Fruit fly (Drosophila melanogaster) whole organism, prepupa: Measurements from ENCODE around the gene CG11999.

ENCODE experiments used
- Blimp-1 ChIP-seq: fragments of 200-800 bp; sonication (Bioruptor generic); optimal IDR thresholded peaks from 3 replicates; lab custom pipeline; 2017; ENCODE audit warnings: missing biosample characterization, missing genetic modification characterization, mild to moderate bottlenecking, moderate library complexity, missing genetic modification reagents
- CG10631 ChIP-seq: fragments of 200-800 bp; sonication (Bioruptor generic); optimal IDR thresholded peaks from 2 replicates; lab custom pipeline; 2016; ENCODE audit warnings: missing biosample characterization, missing genetic modification characterization
- CG11294 ChIP-seq: fragments of 200-800 bp; sonication (Bioruptor generic); IDR thresholded peaks from 2 replicates; pipeline ENCODE4 v1.3.6; 2022; ENCODE audit warnings: missing biosample characterization, missing genetic modification characterization
- CG11762 ChIP-seq: fragments of 200-800 bp; sonication (Bioruptor generic); optimal IDR thresholded peaks from 3 replicates; lab custom pipeline; 2016; ENCODE audit warnings: missing biosample characterization, missing genetic modification characterization; ENCODE audit not compliant: insufficient read depth
- CG15336 ChIP-seq: fragments of 200-800 bp; sonication (Bioruptor generic); IDR thresholded peaks from 2 replicates; pipeline ENCODE4 v1.3.6; 2022; ENCODE audit warnings: missing biosample characterization, missing genetic modification characterization
- CG1621 ChIP-seq: fragments of 200-800 bp; sonication (Bioruptor generic); optimal IDR thresholded peaks from 3 replicates; lab custom pipeline; 2018; ENCODE audit warnings: missing biosample characterization, mild to moderate bottlenecking, missing genetic modification characterization
- CG3032 ChIP-seq: fragments of 200-800 bp; optimal IDR thresholded peaks from 2 replicates; lab custom pipeline; 2019; ENCODE audit warnings: missing biosample characterization, mild to moderate bottlenecking, missing genetic modification characterization, moderate library complexity
- CG31627 ChIP-seq: fragments of 200-800 bp; sonication (Bioruptor generic); optimal IDR thresholded peaks from 3 replicates; lab custom pipeline; 2016; ENCODE audit warnings: missing biosample characterization, missing genetic modification characterization
- CG32006 ChIP-seq: fragments of 200-800 bp; sonication (Bioruptor generic); optimal IDR thresholded peaks from 3 replicates; lab custom pipeline; 2017; ENCODE audit warnings: missing biosample characterization, mild to moderate bottlenecking, missing genetic modification characterization
- CG4318 ChIP-seq: fragments of 200-800 bp; sonication (Bioruptor generic); optimal IDR thresholded peaks from 3 replicates; lab custom pipeline; 2017; ENCODE audit warnings: missing biosample characterization, mild to moderate bottlenecking, missing genetic modification characterization
- CG6163 ChIP-seq: fragments of 200-800 bp; sonication (Bioruptor generic); IDR thresholded peaks from 3 replicates; pipeline ENCODE4 v1.3.6; 2022; ENCODE audit warnings: missing biosample characterization, missing genetic modification characterization
- CG6276 ChIP-seq: fragments of 200-800 bp; sonication (Bioruptor generic); optimal IDR thresholded peaks from 2 replicates; lab custom pipeline; 2017; ENCODE audit warnings: missing biosample characterization, mild to moderate bottlenecking, missing genetic modification characterization
- CG6792 ChIP-seq: fragments of 200-800 bp; sonication (Bioruptor generic); optimal IDR thresholded peaks from 3 replicates; lab custom pipeline; 2016; ENCODE audit warnings: missing biosample characterization, missing genetic modification characterization
- CG6808 ChIP-seq: fragments of 200-800 bp; sonication (Bioruptor generic); optimal IDR thresholded peaks from 3 replicates; lab custom pipeline; 2017; ENCODE audit warnings: missing biosample characterization, missing genetic modification characterization, mild to moderate bottlenecking, moderate library complexity, missing genetic modification reagents
- CG7368 ChIP-seq: fragments of 200-800 bp; sonication (Bioruptor generic); optimal IDR thresholded peaks from 3 replicates; lab custom pipeline; 2016; ENCODE audit warnings: missing biosample characterization, missing genetic modification characterization
- CG8119 ChIP-seq: fragments of 200-800 bp; sonication (Bioruptor generic); IDR thresholded peaks from 3 replicates; pipeline ENCODE4 v1.3.6; 2022; ENCODE audit warnings: missing biosample characterization, missing genetic modification characterization
- CG8319 ChIP-seq: fragments of 200-800 bp; sonication (Bioruptor generic); optimal IDR thresholded peaks from 3 replicates; lab custom pipeline; 2016; ENCODE audit warnings: missing biosample characterization, missing genetic modification characterization
- CG8632 ChIP-seq: fragments of 200-800 bp; sonication (Bioruptor generic); optimal IDR thresholded peaks from 3 replicates; lab custom pipeline; 2016; ENCODE audit warnings: missing biosample characterization, missing genetic modification characterization
- Eip75B ChIP-seq: fragments of 200-800 bp; sonication (Bioruptor generic); optimal IDR thresholded peaks from 3 replicates; lab custom pipeline; 2016; ENCODE audit warnings: missing biosample characterization, missing genetic modification characterization
- Eip78C ChIP-seq: fragments of 200-800 bp; sonication (Bioruptor generic); peaks from one replicate; lab custom pipeline; 2016; ENCODE audit warnings: missing biosample characterization, missing genetic modification characterization
- Eip93F ChIP-seq: fragments of 200-800 bp; sonication (Bioruptor generic); optimal IDR thresholded peaks from 2 replicates; lab custom pipeline; 2016; ENCODE audit warnings: missing biosample characterization, mild to moderate bottlenecking, missing genetic modification characterization
- Ets21C ChIP-seq: fragments of 200-800 bp; sonication (Bioruptor generic); optimal IDR thresholded peaks from 3 replicates; lab custom pipeline; 2016; ENCODE audit warnings: missing biosample characterization, missing genetic modification characterization
- Ets96B ChIP-seq: fragments of 200-800 bp; optimal IDR thresholded peaks from 2 replicates; lab custom pipeline; 2019; ENCODE audit warnings: missing biosample characterization, mild to moderate bottlenecking, missing genetic modification characterization, moderate library complexity
- Gug ChIP-seq: fragments of 200-800 bp; sonication (Bioruptor generic); IDR thresholded peaks from 2 replicates; pipeline ENCODE4 v1.3.6; 2022; ENCODE audit warnings: missing biosample characterization, missing genetic modification characterization
- Hr38 ChIP-seq: sonication (Bioruptor generic); optimal IDR thresholded peaks from 2 replicates; lab custom pipeline; 2016; ENCODE audit warnings: missing biosample characterization, missing genetic modification characterization
- Hr39 ChIP-seq: fragments of 200-800 bp; sonication (Bioruptor generic); optimal IDR thresholded peaks from 2 replicates; lab custom pipeline; 2016; ENCODE audit warnings: missing biosample characterization, missing genetic modification characterization
- Hr4 ChIP-seq: fragments of 200-800 bp; sonication (Bioruptor generic); optimal IDR thresholded peaks from 3 replicates; lab custom pipeline; 2016; ENCODE audit warnings: missing biosample characterization, missing genetic modification characterization
- Met ChIP-seq: fragments of 200-800 bp; sonication (Bioruptor generic); optimal IDR thresholded peaks from 3 replicates; lab custom pipeline; 2016; ENCODE audit warnings: missing biosample characterization, missing genetic modification characterization
- OdsH ChIP-seq: fragments of 200-800 bp; sonication (Bioruptor generic); optimal IDR thresholded peaks from 3 replicates; lab custom pipeline; 2016; ENCODE audit warnings: missing biosample characterization, missing genetic modification characterization
- Smox ChIP-seq: fragments of 200-800 bp; sonication (Bioruptor generic); optimal IDR thresholded peaks from 3 replicates; lab custom pipeline; 2016; ENCODE audit warnings: missing biosample characterization, missing genetic modification characterization
- Sox102F ChIP-seq: fragments of 200-800 bp; sonication (Bioruptor generic); optimal IDR thresholded peaks from 2 replicates; lab custom pipeline; 2016; ENCODE audit warnings: missing biosample characterization, mild to moderate bottlenecking, missing genetic modification characterization
- Sox14 ChIP-seq: fragments of 200-800 bp; sonication (Bioruptor generic); optimal IDR thresholded peaks from 3 replicates; lab custom pipeline; 2016; ENCODE audit warnings: missing biosample characterization, missing genetic modification characterization
- Sox15 ChIP-seq: fragments of 200-800 bp; sonication (Bioruptor generic); optimal IDR thresholded peaks from 3 replicates; lab custom pipeline; 2016; ENCODE audit warnings: missing biosample characterization, missing genetic modification characterization
- achi ChIP-seq: fragments of 200-800 bp; sonication (Bioruptor generic); optimal IDR thresholded peaks from 3 replicates; lab custom pipeline; 2016; ENCODE audit warnings: missing biosample characterization, missing genetic modification characterization
- acj6 ChIP-seq: fragments of 200-800 bp; sonication (Bioruptor generic); optimal IDR thresholded peaks from 3 replicates; lab custom pipeline; 2016; ENCODE audit warnings: missing biosample characterization, missing genetic modification characterization
- cyc ChIP-seq: fragments of 200-800 bp; sonication (Bioruptor generic); optimal IDR thresholded peaks from 3 replicates; lab custom pipeline; 2016; ENCODE audit warnings: missing biosample characterization, missing genetic modification characterization
- dac ChIP-seq: fragments of 200-800 bp; sonication (Bioruptor generic); optimal IDR thresholded peaks from 2 replicates; lab custom pipeline; 2017; ENCODE audit warnings: missing biosample characterization, mild to moderate bottlenecking, missing genetic modification characterization
- eg ChIP-seq: fragments of 200-800 bp; sonication (Bioruptor generic); IDR thresholded peaks from 3 replicates; pipeline ENCODE4 v1.3.6; 2022; ENCODE audit warnings: missing biosample characterization, missing genetic modification characterization
- esn ChIP-seq: fragments of 200-800 bp; sonication (Bioruptor generic); optimal IDR thresholded peaks from 2 replicates; lab custom pipeline; 2016; ENCODE audit warnings: missing biosample characterization, mild to moderate bottlenecking, missing genetic modification characterization, moderate library complexity
- fd59A ChIP-seq: fragments of 200-800 bp; sonication (Bioruptor generic); optimal IDR thresholded peaks from 2 replicates; lab custom pipeline; 2017; ENCODE audit warnings: missing biosample characterization, mild to moderate bottlenecking, missing genetic modification characterization, missing genetic modification reagents
- fkh ChIP-seq: fragments of 200-800 bp; sonication (Bioruptor generic); optimal IDR thresholded peaks from 3 replicates; lab custom pipeline; 2017; ENCODE audit warnings: missing biosample characterization, mild to moderate bottlenecking, missing genetic modification characterization, moderate library complexity
- pdm3 ChIP-seq: fragments of 200-800 bp; sonication (Bioruptor generic); optimal IDR thresholded peaks from 3 replicates; lab custom pipeline; 2016; ENCODE audit warnings: missing biosample characterization, missing genetic modification characterization
- spab ChIP-seq: fragments of 200-800 bp; sonication (Bioruptor generic); optimal IDR thresholded peaks from 2 replicates; lab custom pipeline; 2017; ENCODE audit warnings: missing biosample characterization, mild to moderate bottlenecking, missing genetic modification characterization, missing genetic modification reagents
- topi ChIP-seq: fragments of 200-800 bp; sonication (Bioruptor generic); optimal IDR thresholded peaks from 3 replicates; lab custom pipeline; 2016; ENCODE audit warnings: missing biosample characterization, missing genetic modification characterization
- vri ChIP-seq: fragments of 200-800 bp; sonication (Bioruptor generic); optimal IDR thresholded peaks from 3 replicates; lab custom pipeline; 2016; ENCODE audit warnings: missing biosample characterization, mild to moderate bottlenecking, missing genetic modification characterization

The CG11999 gene

DNA sequence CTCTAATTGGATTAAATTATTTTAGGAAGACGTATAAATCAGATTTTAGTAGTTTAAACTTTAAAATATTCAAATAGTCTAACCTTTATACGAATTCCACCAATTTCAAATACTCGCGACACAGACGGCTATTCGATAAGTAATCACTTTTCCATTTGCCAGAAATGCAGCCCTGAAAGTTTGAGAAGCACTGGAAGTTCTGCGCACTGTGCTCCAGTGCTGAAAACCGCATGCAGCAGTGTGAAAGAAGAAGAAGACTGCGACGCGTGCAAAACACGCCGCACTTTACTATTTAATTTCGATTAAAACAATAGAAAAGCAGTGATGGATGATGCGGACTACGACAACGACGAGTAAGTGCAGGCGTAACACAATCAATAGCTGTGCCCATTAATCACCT, 17.0 kb upstream of the CG11999 start, which contains the start of gene Polr2F (continued):
- TF ChIP-seq CG15336 (GFP tag; lab: Robert Waterston, UW) = no peak
- peak; percentile 78 for TF ChIP-seq esn
- no peak for TF ChIP-seq CG6792 (GFP tag; lab: Kevin White, UChicago)
- peak; percentile 45; the same call in 1 of the 3 replicates for TF ChIP-seq eg (GFP tag; lab: Robert Waterston, UW)
- TF ChIP-seq topi = peak; percentile 68
- TF ChIP-seq Sox15 (GFP tag; lab: Kevin White, UChicago) = peak; percentile 55
- no peak for TF ChIP-seq Sox102F (GFP tag; lab: Kevin White, UChicago)
- no peak for TF ChIP-seq Eip75B (GFP tag; lab: Kevin White, UChicago)

- TF ChIP-seq Hr4 = no peak
- no peak for TF ChIP-seq CG11294 (GFP tag; lab: Robert Waterston, UW)
- no peak for TF ChIP-seq Eip78C (GFP tag; lab: Kevin White, UChicago)
- no peak for TF ChIP-seq dac (GFP tag; lab: Kevin White, UChicago)
- no peak for TF ChIP-seq CG8632 (GFP tag; lab: Kevin White, UChicago)
Measured at dm6 chr3R:5369490-5370001, 15.0 kb upstream of the CG11999 start, which contains the start of the genes CG31542 and CG34277. CG31542 (plus strand) TSS chr3R:5369540. CG34277 (plus strand) TSS chr3R:5369540.

DNA sequence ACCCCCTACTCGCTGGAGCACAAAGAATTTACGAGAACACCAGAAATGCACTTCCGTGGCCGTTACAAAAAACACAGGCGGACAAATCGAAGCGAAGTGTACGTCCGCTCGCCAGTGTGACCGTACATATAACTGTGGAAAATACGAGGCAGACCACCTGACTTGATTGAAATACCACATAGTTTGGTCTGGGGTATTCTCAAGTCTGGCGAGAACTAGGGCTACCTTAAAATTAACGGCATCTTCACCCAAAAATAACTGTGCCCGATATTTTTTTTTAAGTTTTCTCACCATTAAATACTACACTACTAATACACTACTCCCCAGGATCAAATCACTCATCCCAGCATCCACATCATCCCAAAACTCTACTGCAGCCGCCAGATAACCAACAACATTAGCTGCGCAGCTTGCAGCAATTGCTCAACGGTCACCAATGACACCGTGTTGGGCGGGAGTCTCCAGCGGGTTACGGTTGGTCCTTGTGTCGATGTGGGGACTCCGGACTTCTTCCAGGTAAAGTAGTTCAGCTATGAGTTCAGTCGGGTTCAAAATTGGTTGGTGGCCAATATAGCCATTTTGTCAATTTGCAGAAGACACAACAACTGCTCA, 13.7 kb upstream of the CG11999 start, which contains the start of gene Cerk:
Cerk (minus strand) TSS at position 137 of the 612 bp plus-strand sequence.
- TF ChIP-seq CG8632 (GFP tag; lab: Kevin White, UChicago) = no peak
- TF ChIP-seq Gug = no peak
- peak; percentile 51 for TF ChIP-seq Sox14 (GFP tag; lab: Kevin White, UChicago)
- TF ChIP-seq Hr38 (GFP tag; lab: Kevin White, UChicago) = no peak
- TF ChIP-seq fd59A (GFP tag; lab: Kevin White, UChicago) = no peak
- no peak for TF ChIP-seq pdm3 (GFP tag; lab: Kevin White, UChicago)
- TF ChIP-seq Sox15 (GFP tag; lab: Kevin White, UChicago) = no peak
- no peak for TF ChIP-seq Met (GFP tag; lab: Kevin White, UChicago)
- TF ChIP-seq Hr4 = no peak
- no peak for TF ChIP-seq CG7368 (GFP tag; lab: Kevin White, UChicago)
- no peak for TF ChIP-seq CG6808 (GFP tag; lab: Kevin White, UChicago)
- TF ChIP-seq Smox = no peak
- TF ChIP-seq CG11294 (GFP tag; lab: Robert Waterston, UW) = no peak
- TF ChIP-seq topi = peak; percentile 13
- TF ChIP-seq spab = no peak
- TF ChIP-seq CG11762 (GFP tag; lab: Kevin White, UChicago) = no peak
- no peak for TF ChIP-seq achi (GFP tag; lab: Kevin White, UChicago)
- TF ChIP-seq CG10631 (GFP tag; lab: Kevin White, UChicago) = no peak
- peak; percentile 30; the same call in 1 of the 3 replicates for TF ChIP-seq CG8119
- TF ChIP-seq CG3032 (tag; lab: Kevin White, UChicago) = no peak
- TF ChIP-seq Eip75B (GFP tag; lab: Kevin White, UChicago) = no peak
- TF ChIP-seq Ets21C (GFP tag; lab: Kevin White, UChicago) = no peak
- TF ChIP-seq Eip78C (GFP tag; lab: Kevin White, UChicago) = peak; percentile 26
- no peak for TF ChIP-seq Blimp-1 (GFP tag; lab: Kevin White, UChicago)
- TF ChIP-seq Eip93F (GFP tag; lab: Kevin White, UChicago) = no peak
- TF ChIP-seq CG6276 (GFP tag; lab: Kevin White, UChicago) = no peak
- TF ChIP-seq CG32006 (GFP tag; lab: Kevin White, UChicago) = no peak
- TF ChIP-seq Ets96B = no peak
- no peak for TF ChIP-seq cyc (GFP tag; lab: Kevin White, UChicago)
- TF ChIP-seq Sox102F (GFP tag; lab: Kevin White, UChicago) = no peak
- TF ChIP-seq CG1621 (tag; lab: Kevin White, UChicago) = peak; percentile 40
- TF ChIP-seq CG6163 = peak; percentile 56; the same call in 1 of the 3 replicates
- peak; percentile 34 for TF ChIP-seq Hr39 (GFP tag; lab: Kevin White, UChicago)
- no peak for TF ChIP-seq fkh (GFP tag; lab: Kevin White, UChicago)
- peak; percentile 23 for TF ChIP-seq CG31627 (GFP tag; lab: Kevin White, UChicago)
- no peak for TF ChIP-seq vri
- no peak for TF ChIP-seq OdsH (GFP tag; lab: Kevin White, UChicago)
- TF ChIP-seq esn = no peak
- no peak for TF ChIP-seq acj6
- no peak for TF ChIP-seq dac (GFP tag; lab: Kevin White, UChicago)
- TF ChIP-seq CG15336 (GFP tag; lab: Robert Waterston, UW) = peak; percentile 36; the same call in 1 of the 2 replicates
- no peak for TF ChIP-seq CG8319 (GFP tag; lab: Kevin White, UChicago)
- no peak for TF ChIP-seq CG4318 (GFP tag; lab: Kevin White, UChicago)
